Worm (Caenorhabditis elegans): ENCODE measurements around the gene idpc-5.

- TF ChIP-seq tbx-11 (GFP tag; IDR thresholded peaks at IDR 0.05) (no peak), ama-1 (optimal IDR thresholded peaks at IDR 0.05) (no peak), aly-1 (tag; optimal IDR thresholded peaks at IDR 0.05) (no peak), sea-1 (GFP tag; conservative IDR thresholded peaks at IDR 0.05) (no peak), tra-4 (tag; optimal IDR thresholded peaks at IDR 0.05) (no peak), hmg-4 (GFP tag; optimal IDR thresholded peaks at IDR 0.05) (no peak), pes-1 (GFP tag; IDR thresholded peaks at IDR 0.05) (no peak), ceh-36 (tag; optimal IDR thresholded peaks at IDR 0.05) (no peak), scrt-1 (GFP tag; IDR thresholded peaks at IDR 0.05) (no peak)
Observed at ce11 chrV:9620417-9620816, 2.3 kb downstream of the idpc-5 start.

All from whole organism, early embryonic.